Fruit fly (Drosophila melanogaster) whole organism, embryonic: ENCODE data around the gene ast.

ENCODE experiments used
- ATbp ChIP-seq: fragments of 200-800 bp; sonication (Bioruptor generic); optimal IDR thresholded peaks from 2 replicates; lab custom pipeline; 2017; ENCODE audit warnings: missing biosample characterization, mild to moderate bottlenecking, missing genetic modification characterization, missing genetic modification reagents
- Bdp1 ChIP-seq: fragments of 200-800 bp; sonication (Bioruptor generic); optimal IDR thresholded peaks from 3 replicates; lab custom pipeline; 2016; ENCODE audit warnings: missing biosample characterization, missing genetic modification characterization
- BtbVII ChIP-seq: fragments of 200-800 bp; sonication (Bioruptor generic); optimal IDR thresholded peaks from 3 replicates; lab custom pipeline; 2017; ENCODE audit warnings: missing biosample characterization, mild to moderate bottlenecking, missing genetic modification characterization
- CG10147 ChIP-seq: fragments of 200-800 bp; sonication (Bioruptor generic); optimal IDR thresholded peaks from 2 replicates; lab custom pipeline; 2019; ENCODE audit warnings: missing biosample characterization, mild to moderate bottlenecking, missing genetic modification characterization, moderate library complexity
- CG10267 ChIP-seq: fragments of 200-800 bp; sonication (Bioruptor generic); optimal IDR thresholded peaks from 2 replicates; lab custom pipeline; 2018; ENCODE audit warnings: missing biosample characterization, mild to moderate bottlenecking, missing genetic modification characterization, moderate library complexity
- CG12942 ChIP-seq: fragments of 200-800 bp; sonication (Bioruptor generic); optimal IDR thresholded peaks from 3 replicates; lab custom pipeline; 2016; ENCODE audit warnings: missing biosample characterization, missing genetic modification characterization
- CG16779 ChIP-seq: fragments of 200-800 bp; sonication (Bioruptor generic); IDR thresholded peaks from 2 replicates; pipeline ENCODE4 v1.3.6; 2022; ENCODE audit warnings: missing biosample characterization, missing genetic modification characterization
- CG2116 ChIP-seq: fragments of 200-800 bp; sonication (Bioruptor generic); optimal IDR thresholded peaks from 3 replicates; lab custom pipeline; 2018; ENCODE audit warnings: missing biosample characterization, mild to moderate bottlenecking, missing genetic modification characterization
- CG2199 ChIP-seq: fragments of 200-800 bp; sonication (Bioruptor generic); IDR thresholded peaks from 3 replicates; pipeline ENCODE4 v1.3.6; 2022; ENCODE audit warnings: missing biosample characterization, missing genetic modification characterization
- CG30403 ChIP-seq: fragments of 200-800 bp; sonication (Bioruptor generic); optimal IDR thresholded peaks from 3 replicates; lab custom pipeline; 2016; ENCODE audit warnings: missing biosample characterization, missing genetic modification characterization
- CG3065 ChIP-seq: fragments of 200-800 bp; sonication (Bioruptor generic); optimal IDR thresholded peaks from 2 replicates; lab custom pipeline; 2016; ENCODE audit warnings: missing biosample characterization, missing genetic modification characterization
- CG3281 ChIP-seq: fragments of 200-800 bp; sonication (Bioruptor generic); optimal IDR thresholded peaks from 3 replicates; lab custom pipeline; 2017; ENCODE audit warnings: missing biosample characterization, mild to moderate bottlenecking, missing genetic modification characterization
- CG4404 ChIP-seq: fragments of 200-800 bp; sonication (Bioruptor generic); IDR thresholded peaks from 2 replicates; pipeline ENCODE4 v1.3.6; 2022; ENCODE audit warnings: missing biosample characterization, missing genetic modification characterization
- CG4730 ChIP-seq: fragments of 200-800 bp; sonication (Bioruptor generic); IDR thresholded peaks from 2 replicates; pipeline ENCODE4 v1.3.6; 2022; ENCODE audit warnings: missing biosample characterization, missing genetic modification characterization
- CG4820 ChIP-seq: fragments of 200-800 bp; sonication (Bioruptor generic); optimal IDR thresholded peaks from 3 replicates; lab custom pipeline; 2016; ENCODE audit warnings: missing biosample characterization, missing genetic modification characterization
- CG5180 ChIP-seq: fragments of 200-800 bp; sonication (Bioruptor generic); optimal IDR thresholded peaks from 3 replicates; lab custom pipeline; 2017; ENCODE audit warnings: missing biosample characterization, missing genetic modification characterization, mild to moderate bottlenecking, moderate library complexity, missing genetic modification reagents
- CG5953 ChIP-seq: fragments of 200-800 bp; sonication (Bioruptor generic); IDR thresholded peaks from 2 replicates; pipeline ENCODE4 v1.3.6; 2022; ENCODE audit warnings: missing biosample characterization, missing genetic modification characterization
- CG6791 ChIP-seq: fragments of 200-800 bp; sonication (Bioruptor generic); IDR thresholded peaks from 3 replicates; pipeline ENCODE4 v1.3.6; 2022; ENCODE audit warnings: missing biosample characterization, missing genetic modification characterization; ENCODE audit not compliant: partially characterized antibody
- CG6813 ChIP-seq: fragments of 200-800 bp; sonication (Bioruptor generic); optimal IDR thresholded peaks from 2 replicates; lab custom pipeline; 2017; ENCODE audit warnings: missing biosample characterization, missing genetic modification characterization, mild to moderate bottlenecking, moderate library complexity, missing genetic modification reagents
- CG9932 ChIP-seq: fragments of 200-800 bp; sonication (Bioruptor generic); IDR thresholded peaks from 2 replicates; pipeline ENCODE4 v1.3.6; 2022; ENCODE audit warnings: missing biosample characterization, missing genetic modification characterization
- CHES-1-like ChIP-seq: fragments of 200-800 bp; sonication (Bioruptor generic); optimal IDR thresholded peaks from 2 replicates; lab custom pipeline; 2016; ENCODE audit warnings: missing biosample characterization, missing genetic modification characterization
- Camta ChIP-seq: fragments of 200-800 bp; sonication (Bioruptor generic); optimal IDR thresholded peaks from 2 replicates; lab custom pipeline; 2016; ENCODE audit warnings: missing biosample characterization, missing genetic modification characterization
- CkIIα-i1 ChIP-seq: fragments of 200-800 bp; sonication (Bioruptor generic); IDR thresholded peaks from 2 replicates; pipeline ENCODE4 v1.3.6; 2022; ENCODE audit warnings: missing biosample characterization, missing genetic modification characterization
- D ChIP-seq, 2 experiments: fragments of 200-800 bp in 1 of 2; fragments of >200 bp in 1 of 2; sonication (Bioruptor generic) in 1 of 2; optimal IDR thresholded peaks; 2 replicates in 1 of 2; 3 replicates in 1 of 2; lab custom pipeline; 2017; ENCODE audit warnings: mild to moderate bottlenecking in 1 of 2, missing biosample characterization in 1 of 2, missing genetic modification characterization in 1 of 2, missing genetic modification reagents in 1 of 2
- Dbx ChIP-seq: fragments of 200-800 bp; sonication (Bioruptor generic); IDR thresholded peaks from 3 replicates; pipeline ENCODE4 v1.3.6; 2022; ENCODE audit warnings: missing biosample characterization, missing genetic modification characterization
- Deaf1 ChIP-seq: fragments of 200-800 bp; optimal IDR thresholded peaks from 3 replicates; lab custom pipeline; 2019; ENCODE audit warnings: missing biosample characterization, mild to moderate bottlenecking, missing genetic modification characterization, moderate library complexity
- Ets65A ChIP-seq: fragments of 200-800 bp; sonication (Bioruptor generic); peaks from one replicate; lab custom pipeline; 2016; ENCODE audit warnings: missing biosample characterization, missing genetic modification characterization
- GATAe ChIP-seq: fragments of 200-800 bp; sonication (Bioruptor generic); conservative IDR thresholded peaks from 2 replicates; pipeline ENCODE4 v1.3.6; 2022; ENCODE audit warnings: missing biosample characterization, missing genetic modification characterization
- Hr39 ChIP-seq: fragments of >200 bp; optimal IDR thresholded peaks from 2 replicates; lab custom pipeline; 2017
- Max ChIP-seq: fragments of 200-800 bp; sonication (Bioruptor generic); optimal IDR thresholded peaks from 2 replicates; lab custom pipeline; 2016; ENCODE audit warnings: missing biosample characterization, mild to moderate bottlenecking, missing genetic modification characterization
- Sox100B ChIP-seq: fragments of 200-800 bp; sonication (Bioruptor generic); optimal IDR thresholded peaks from 3 replicates; lab custom pipeline; 2018; ENCODE audit warnings: missing biosample characterization, mild to moderate bottlenecking, missing genetic modification characterization
- bsh ChIP-seq, 2 experiments: fragments of 200-800 bp; sonication (Bioruptor generic); optimal IDR thresholded peaks; 2 replicates each; lab custom pipeline; 2017 to 2018; ENCODE audit warnings: mild to moderate bottlenecking in 2 of 2, missing biosample characterization in 2 of 2, missing genetic modification characterization in 2 of 2, moderate library complexity in 1 of 2
- btn ChIP-seq: fragments of 200-800 bp; sonication (Bioruptor generic); optimal IDR thresholded peaks from 2 replicates; lab custom pipeline; 2016; ENCODE audit warnings: missing biosample characterization, missing genetic modification characterization
- cad ChIP-seq: fragments of >200 bp; optimal IDR thresholded peaks from 2 replicates; lab custom pipeline; 2017; ENCODE audit warnings: missing biosample characterization, missing genetic modification characterization
- crc ChIP-seq: fragments of 200-800 bp; sonication (Bioruptor generic); optimal IDR thresholded peaks from 2 replicates; lab custom pipeline; 2016; ENCODE audit warnings: missing biosample characterization, missing genetic modification characterization
- croc ChIP-seq: fragments of 200-800 bp; sonication (Bioruptor generic); conservative IDR thresholded peaks from 3 replicates; pipeline ENCODE4 v1.3.6; 2022; ENCODE audit warnings: missing biosample characterization, missing genetic modification characterization
- esg ChIP-seq: fragments of 200-800 bp; sonication (Bioruptor generic); conservative IDR thresholded peaks from 2 replicates; pipeline ENCODE4 v1.3.6; 2022; ENCODE audit warnings: missing biosample characterization, missing genetic modification characterization
- ewg ChIP-seq: fragments of 200-800 bp; sonication (Bioruptor generic); optimal IDR thresholded peaks from 3 replicates; lab custom pipeline; 2017; ENCODE audit warnings: mild to moderate bottlenecking, missing biosample characterization, missing genetic modification reagents, missing genetic modification characterization
- gfzf ChIP-seq: fragments of 200-800 bp; sonication (Bioruptor generic); optimal IDR thresholded peaks from 2 replicates; lab custom pipeline; 2016; ENCODE audit warnings: missing biosample characterization, mild to moderate bottlenecking, missing genetic modification characterization, moderate library complexity
- gt ChIP-seq: fragments of 200-800 bp; sonication (Bioruptor generic); IDR thresholded peaks from 2 replicates; pipeline ENCODE4 v1.3.6; 2022; ENCODE audit warnings: missing biosample characterization, missing genetic modification characterization
- her ChIP-seq: fragments of 200-800 bp; sonication (Bioruptor generic); optimal IDR thresholded peaks from 2 replicates; lab custom pipeline; 2016; ENCODE audit warnings: missing biosample characterization, missing genetic modification characterization
- lola ChIP-seq, 3 experiments: fragments of >200 bp in 2 of 3; fragments of 200-800 bp in 1 of 3; sonication (Bioruptor generic) in 1 of 3; optimal IDR thresholded peaks; 2 replicates each; lab custom pipeline; 2017 to 2019; ENCODE audit warnings: missing biosample characterization in 3 of 3, missing genetic modification characterization in 3 of 3, mild to moderate bottlenecking in 1 of 3, moderate library complexity in 1 of 3
- nom ChIP-seq: fragments of 200-800 bp; sonication (Bioruptor generic); optimal IDR thresholded peaks from 2 replicates; lab custom pipeline; 2017; ENCODE audit warnings: missing biosample characterization, missing genetic modification characterization, mild to moderate bottlenecking, moderate library complexity, missing genetic modification reagents
- rib ChIP-seq: fragments of 200-800 bp; sonication (Bioruptor generic); IDR thresholded peaks from 2 replicates; pipeline ENCODE4 v1.3.6; 2022; ENCODE audit warnings: missing biosample characterization, missing genetic modification characterization
- scrt ChIP-seq: fragments of 200-800 bp; sonication (Bioruptor generic); optimal IDR thresholded peaks from 2 replicates; lab custom pipeline; 2018; ENCODE audit warnings: missing biosample characterization, mild to moderate bottlenecking, missing genetic modification characterization, moderate library complexity
- sens ChIP-seq: fragments of 200-800 bp; sonication (Bioruptor generic); peaks from one replicate; lab custom pipeline; 2016; ENCODE audit warnings: missing biosample characterization, missing genetic modification characterization
- tgo ChIP-seq: fragments of 200-800 bp; sonication (Bioruptor generic); IDR thresholded peaks from 3 replicates; pipeline ENCODE4 v1.3.6; 2022; ENCODE audit warnings: missing biosample characterization, missing genetic modification characterization
- tin ChIP-seq: fragments of 200-800 bp; sonication (Bioruptor generic); optimal IDR thresholded peaks from 3 replicates; lab custom pipeline; 2016; ENCODE audit warnings: missing biosample characterization, missing genetic modification characterization
- unc-4 ChIP-seq: fragments of 200-800 bp; sonication (Bioruptor generic); IDR thresholded peaks from 2 replicates; pipeline ENCODE4 v1.3.6; 2022; ENCODE audit warnings: missing biosample characterization, missing genetic modification characterization; ENCODE audit not compliant: partially characterized antibody
- vnd ChIP-seq: fragments of 200-800 bp; sonication (Bioruptor generic); IDR thresholded peaks from 3 replicates; pipeline ENCODE4 v1.3.6; 2022; ENCODE audit warnings: missing biosample characterization, missing genetic modification characterization; ENCODE audit not compliant: partially characterized antibody
- zen ChIP-seq: fragments of 200-800 bp; sonication (Bioruptor generic); optimal IDR thresholded peaks from 3 replicates; lab custom pipeline; 2018; ENCODE audit warnings: missing biosample characterization, mild to moderate bottlenecking, missing genetic modification characterization, moderate library complexity

ast gene

dm6 chr2L:1094724-1095123, 17.0 kb downstream of the ast start (continued):
- TF ChIP-seq cad (GFP tag; lab: Kevin White, UChicago), result no peak
- TF ChIP-seq esg (GFP tag; lab: Robert Waterston, UW), result no peak
- no peak for TF ChIP-seq CG3065
- TF ChIP-seq CG16779 (GFP tag; lab: Robert Waterston, UW), result no peak
- no peak for TF ChIP-seq Max (GFP tag; lab: Kevin White, UChicago)
- no peak for TF ChIP-seq CG9932 (GFP tag; lab: Robert Waterston, UW)
- no peak for TF ChIP-seq Dbx
- no peak for TF ChIP-seq BtbVII
- TF ChIP-seq crc, result no peak
- TF ChIP-seq D (optimal IDR thresholded peaks at IDR 0.05; lab: Kevin White, UChicago), result no peak
- peak; percentile 33 for TF ChIP-seq D (GFP tag; optimal IDR thresholded peaks at IDR 0.05; lab: Kevin White, UChicago)
- TF ChIP-seq lola (GFP tag; optimal IDR thresholded peaks at IDR 0.05; lab: Kevin White, UChicago), result no peak
- peak; percentile 44 for TF ChIP-seq sens (GFP tag; lab: Kevin White, UChicago)
- no peak for TF ChIP-seq Deaf1
- TF ChIP-seq croc, result no peak
- TF ChIP-seq CG4820 (GFP tag; lab: Kevin White, UChicago), result no peak
- no peak for TF ChIP-seq CkIIα-i1 (GFP tag; lab: Robert Waterston, UW)
- peak; percentile 43 for TF ChIP-seq CG3281 (GFP tag; lab: Kevin White, UChicago)
- TF ChIP-seq CG2116 (GFP tag; lab: Kevin White, UChicago), result no peak
- no peak for TF ChIP-seq CHES-1-like (GFP tag; lab: Kevin White, UChicago)
- TF ChIP-seq ATbp, result peak; percentile 87
- no peak for TF ChIP-seq nom (GFP tag; lab: Kevin White, UChicago)
- TF ChIP-seq CG4404 (GFP tag; lab: Robert Waterston, UW), result no peak
- TF ChIP-seq CG12942 (GFP tag; lab: Kevin White, UChicago), result no peak
- no peak for TF ChIP-seq CG5180 (GFP tag; lab: Kevin White, UChicago)
- no peak for TF ChIP-seq CG10267 (tag; lab: Kevin White, UChicago)
- no peak for TF ChIP-seq tin (GFP tag; lab: Kevin White, UChicago)
- TF ChIP-seq Ets65A (GFP tag; lab: Kevin White, UChicago), result no peak
- peak; percentile 39 for TF ChIP-seq ewg (GFP tag; lab: Kevin White, UChicago)
- peak in 1 of 2 experiments; percentile 33 for TF ChIP-seq bsh (GFP tag; optimal IDR thresholded peaks at IDR 0.05; lab: Kevin White, UChicago)
- TF ChIP-seq gt, result no peak
- TF ChIP-seq tgo (GFP tag; lab: Robert Waterston, UW), result no peak
- TF ChIP-seq Bdp1, result no peak
- TF ChIP-seq her (GFP tag; lab: Kevin White, UChicago), result no peak
- no peak for TF ChIP-seq GATAe (GFP tag; lab: Robert Waterston, UW)
- no peak for TF ChIP-seq Camta
- TF ChIP-seq unc-4, result no peak
- no peak for TF ChIP-seq zen
- TF ChIP-seq CG6813 (GFP tag; lab: Kevin White, UChicago), result peak; percentile 65
- no peak for TF ChIP-seq CG2199 (GFP tag; lab: Robert Waterston, UW)
- peak; percentile 6 for TF ChIP-seq scrt (GFP tag; lab: Kevin White, UChicago)
- no peak for TF ChIP-seq gfzf (GFP tag; lab: Kevin White, UChicago)
- no peak for TF ChIP-seq CG30403
- TF ChIP-seq CG6791 (GFP tag; lab: Robert Waterston, UW), result no peak
- TF ChIP-seq btn (GFP tag; lab: Kevin White, UChicago), result no peak
- no peak for TF ChIP-seq Hr39 (lab: Kevin White, UChicago)
- TF ChIP-seq vnd (GFP tag; lab: Robert Waterston, UW), result no peak
- TF ChIP-seq CG4730 (GFP tag; lab: Robert Waterston, UW), result no peak
- no peak for TF ChIP-seq CG10147 (GFP tag; lab: Kevin White, UChicago)
- no peak for TF ChIP-seq rib
- TF ChIP-seq CG5953 (GFP tag; lab: Robert Waterston, UW), result peak; percentile 60; the same call in 1 of the 2 replicates
- peak; percentile 21 for TF ChIP-seq Sox100B (GFP tag; lab: Kevin White, UChicago)
